Worm (Caenorhabditis elegans) whole organism, L4 larva: ENCODE data around the gene B0464.6.
A peak's percentile ranks its signal among the peaks of the same experiment; 100 is the strongest.

ENCODE experiments used
- F26F4.8 ChIP-seq: fragments of 200-800 bp; sonication (Bioruptor generic); conservative IDR thresholded peaks from 2 replicates; pipeline ENCODE4 v1.3.6; 2022; ENCODE audit warnings: missing genetic modification characterization, missing compliant biosample characterization
- F44E2.7 ChIP-seq: fragments of 200-800 bp; sonication (Bioruptor generic); IDR thresholded peaks from 2 replicates; pipeline ENCODE4 v2.1.2; 2022; ENCODE audit warnings: missing genetic modification characterization, missing compliant biosample characterization
- Y48G9A.11 ChIP-seq: fragments of 200-800 bp; sonication (Bioruptor generic); IDR thresholded peaks from 2 replicates; pipeline ENCODE4 v1.3.6; 2022; ENCODE audit warnings: missing genetic modification reagents, missing genetic modification characterization, missing compliant biosample characterization
- aha-1 ChIP-seq: fragments of 150-350 bp; peaks from one replicate; lab custom pipeline; 2014; ENCODE audit warnings: missing biosample characterization, missing genetic modification characterization
- ceh-20 ChIP-seq: fragments of 200-800 bp; sonication (Bioruptor generic); IDR thresholded peaks from 2 replicates; pipeline ENCODE4 v1.3.6; 2022; ENCODE audit warnings: missing genetic modification reagents, missing genetic modification characterization, missing compliant biosample characterization
- ceh-28 ChIP-seq: fragments of 150-350 bp; optimal IDR thresholded peaks from 2 replicates; lab custom pipeline; 2014; ENCODE audit warnings: missing biosample characterization, missing genetic modification reagents, missing genetic modification characterization
- ceh-44 ChIP-seq: fragments of 200-800 bp; sonication (Bioruptor generic); IDR thresholded peaks from 2 replicates; pipeline ENCODE4 v1.3.6; 2022; ENCODE audit warnings: missing genetic modification reagents, missing genetic modification characterization, missing compliant biosample characterization
- ceh-82 ChIP-seq: sonication (generic microtip); optimal IDR thresholded peaks from 2 replicates; lab custom pipeline; 2017; ENCODE audit warnings: missing biosample characterization, missing genetic modification characterization
- cey-2 ChIP-seq: sonication (generic microtip); optimal IDR thresholded peaks from 3 replicates; lab custom pipeline; 2017; ENCODE audit warnings: missing genetic modification characterization, mild to moderate bottlenecking, missing compliant biosample characterization, antibody characterized with exemption, borderline replicate concordance; ENCODE audit not compliant: insufficient read depth
- daf-16 ChIP-seq, 3 experiments: sonication (generic microtip); optimal IDR thresholded peaks; 2 replicates each; lab custom pipeline; 2016 to 2017; ENCODE audit warnings: missing genetic modification characterization in 3 of 3, missing genetic modification reagents in 3 of 3, mild to moderate bottlenecking in 2 of 3, missing compliant biosample characterization in 2 of 3, missing biosample characterization in 1 of 3, moderate library complexity in 1 of 3
- daf-8 ChIP-seq: fragments of 200-800 bp; sonication (Bioruptor generic); IDR thresholded peaks from 2 replicates; pipeline ENCODE4 v1.3.6; 2022; ENCODE audit warnings: missing genetic modification characterization, missing compliant biosample characterization
- dmd-6 ChIP-seq: fragments of 200-800 bp; sonication (Bioruptor generic); IDR thresholded peaks from 2 replicates; pipeline ENCODE4 v1.3.6; 2022; ENCODE audit warnings: missing genetic modification reagents, missing genetic modification characterization, missing compliant biosample characterization
- dmd-8 ChIP-seq: fragments of 200-800 bp; sonication (Bioruptor generic); IDR thresholded peaks from 2 replicates; pipeline ENCODE4 v1.3.6; 2022; ENCODE audit warnings: missing genetic modification characterization, missing compliant biosample characterization
- duxl-1 ChIP-seq: sonication (generic microtip); optimal IDR thresholded peaks from 2 replicates; lab custom pipeline; 2016; ENCODE audit warnings: mild to moderate bottlenecking, missing genetic modification characterization, moderate library complexity, missing compliant biosample characterization; ENCODE audit not compliant: poor library complexity
- dve-1 ChIP-seq: sonication (generic microtip); optimal IDR thresholded peaks from 2 replicates; lab custom pipeline; 2017; ENCODE audit warnings: antibody characterized with exemption, mild to moderate bottlenecking, missing genetic modification characterization, missing compliant biosample characterization; ENCODE audit not compliant: insufficient read depth
- egl-27 ChIP-seq: sonication (generic microtip); optimal IDR thresholded peaks from 3 replicates; lab custom pipeline; 2017; ENCODE audit warnings: missing biosample characterization, missing genetic modification reagents, missing genetic modification characterization
- egl-43 ChIP-seq: fragments of 200-800 bp; sonication (Bioruptor generic); IDR thresholded peaks from 2 replicates; pipeline ENCODE4 v1.3.6; 2022; ENCODE audit warnings: missing genetic modification reagents, missing genetic modification characterization, missing compliant biosample characterization
- hlh-11 ChIP-seq: fragments of 200-800 bp; sonication (Bioruptor generic); optimal IDR thresholded peaks from 2 replicates; lab custom pipeline; 2018; ENCODE audit warnings: mild to moderate bottlenecking, missing genetic modification characterization, missing compliant biosample characterization
- lir-3 ChIP-seq: sonication (generic microtip); optimal IDR thresholded peaks from 2 replicates; lab custom pipeline; 2016; ENCODE audit warnings: mild to moderate bottlenecking, missing genetic modification characterization, missing compliant biosample characterization
- lsy-2 ChIP-seq, 2 experiments: fragments of 150-350 bp in 1 of 2; sonication (generic microtip) in 1 of 2; optimal IDR thresholded peaks; 2 replicates each; lab custom pipeline; 2014 to 2017; ENCODE audit warnings: missing biosample characterization in 2 of 2, missing genetic modification characterization in 2 of 2
- mdt-29 ChIP-seq: fragments of 200-800 bp; sonication (Bioruptor generic); IDR thresholded peaks from 2 replicates; pipeline ENCODE4 v1.3.6; 2022; ENCODE audit warnings: missing genetic modification reagents, missing genetic modification characterization, missing compliant biosample characterization
- mep-1 ChIP-seq: fragments of 150-350 bp; sonication (generic microtip); optimal IDR thresholded peaks from 3 replicates; lab custom pipeline; 2014; ENCODE audit warnings: missing biosample characterization, missing genetic modification characterization
- mes-2 ChIP-seq: sonication (generic microtip); optimal IDR thresholded peaks from 2 replicates; lab custom pipeline; 2016; ENCODE audit warnings: missing genotype, mild to moderate bottlenecking, missing genetic modification characterization, missing compliant biosample characterization; ENCODE audit not compliant: poor library complexity, severe bottlenecking
- mxl-3 ChIP-seq: fragments of 200-800 bp; sonication (Bioruptor generic); optimal IDR thresholded peaks from 2 replicates; lab custom pipeline; 2018; ENCODE audit warnings: mild to moderate bottlenecking, missing genetic modification characterization, missing compliant biosample characterization
- nhr-11 ChIP-seq: fragments of 150-350 bp; optimal IDR thresholded peaks from 2 replicates; lab custom pipeline; 2014; ENCODE audit warnings: missing biosample characterization, missing genetic modification characterization
- nhr-28 ChIP-seq: fragments of 150-350 bp; optimal IDR thresholded peaks from 2 replicates; lab custom pipeline; 2014; ENCODE audit warnings: missing biosample characterization, missing genetic modification characterization
- nhr-48 ChIP-seq: sonication (generic microtip); optimal IDR thresholded peaks from 2 replicates; lab custom pipeline; 2016; ENCODE audit warnings: mild to moderate bottlenecking, missing genetic modification characterization, missing compliant biosample characterization
- nhr-6 ChIP-seq: fragments of 150-350 bp; optimal IDR thresholded peaks from 2 replicates; lab custom pipeline; 2014; ENCODE audit warnings: missing biosample characterization, missing genetic modification characterization
- nhr-76 ChIP-seq: fragments of 150-350 bp; optimal IDR thresholded peaks from 2 replicates; lab custom pipeline; 2014; ENCODE audit warnings: missing biosample characterization, missing genetic modification characterization
- nhr-77 ChIP-seq: fragments of 150-350 bp; optimal IDR thresholded peaks from 2 replicates; lab custom pipeline; 2014; ENCODE audit warnings: missing biosample characterization, missing genetic modification characterization
- pha-4 ChIP-seq, 2 experiments: fragments of 150-350 bp in 1 of 2; fragments of 200-800 bp in 1 of 2; sonication (Bioruptor generic) in 1 of 2; IDR thresholded peaks in 1 of 2; optimal IDR thresholded peaks in 1 of 2; 2 replicates each; pipeline versions ENCODE4 v1.3.6 to Lab custom; 2014 to 2022; ENCODE audit warnings: missing genetic modification characterization in 2 of 2, missing genetic modification reagents in 2 of 2, missing biosample characterization in 1 of 2, missing compliant biosample characterization in 1 of 2
- php-3 ChIP-seq: fragments of 200-800 bp; sonication (Bioruptor generic); IDR thresholded peaks from 2 replicates; pipeline ENCODE4 v1.3.6; 2022; ENCODE audit warnings: missing genetic modification reagents, missing genetic modification characterization, missing compliant biosample characterization
- pqm-1 ChIP-seq: sonication (generic microtip); optimal IDR thresholded peaks from 2 replicates; lab custom pipeline; 2017; ENCODE audit warnings: missing biosample characterization, missing genetic modification characterization
- rbr-2 ChIP-seq: sonication (generic microtip); optimal IDR thresholded peaks from 2 replicates; lab custom pipeline; 2016; ENCODE audit warnings: missing genotype, missing genetic modification characterization, missing compliant biosample characterization
- unc-130 ChIP-seq: sonication (generic microtip); optimal IDR thresholded peaks from 2 replicates; lab custom pipeline; 2016; ENCODE audit warnings: missing genetic modification reagents, missing genetic modification characterization, missing compliant biosample characterization
- unc-62 ChIP-seq, 3 experiments: fragments of 150-350 bp in 1 of 3; sonication (generic microtip); optimal IDR thresholded peaks in 2 of 3; peaks in 1 of 3; 1 replicate in 1 of 3; 2 replicates in 2 of 3; lab custom pipeline; 2014 to 2017; ENCODE audit warnings: missing biosample characterization in 3 of 3, missing genetic modification characterization in 3 of 3, missing genetic modification reagents in 3 of 3, missing genotype in 1 of 3
- zag-1 ChIP-seq: fragments of 150-350 bp; optimal IDR thresholded peaks from 2 replicates; lab custom pipeline; 2014; ENCODE audit warnings: missing biosample characterization, missing genetic modification characterization
- zip-11 ChIP-seq: fragments of 200-800 bp; sonication (Bioruptor generic); IDR thresholded peaks from 2 replicates; pipeline ENCODE4 v1.3.6; 2022; ENCODE audit warnings: missing genetic modification characterization, missing compliant biosample characterization

Gene B0464.6

ce11 chrIII:9485373-9485772 lies 19.6 kb upstream of the B0464.6 start, which contains the start of gene bre-3:
TSS of gene bre-3 (minus strand) at chrIII:9485473.
- TF ChIP-seq ceh-20 (GFP tag; lab: Robert Waterston, UW) (no peak), aha-1 (tag; lab: Kevin White, UChicago) (peak; percentile 69), nhr-77 (tag; lab: Kevin White, UChicago) (no peak), mxl-3 (GFP tag; lab: Kevin White, UChicago) (no peak)

- TF ChIP-seq nhr-48 (tag; lab: Kevin White, UChicago) (peak; percentile 3), nhr-11 (tag; lab: Kevin White, UChicago) (peak; percentile 21), mes-2 (tag; lab: Kevin White, UChicago) (peak; percentile 34), unc-62 (GFP tag; optimal IDR thresholded peaks at IDR 0.05 in 1 of 2; lab: Kevin White, UChicago) (peak in 1 of 2 experiments; percentile 23), unc-62 (tag; optimal IDR thresholded peaks at IDR 0.05; lab: Kevin White, UChicago) (no peak), aha-1 (tag; lab: Kevin White, UChicago) (no peak), ceh-82 (tag; lab: Kevin White, UChicago) (no peak), nhr-76 (tag; lab: Kevin White, UChicago) (no peak), rbr-2 (tag; lab: Kevin White, UChicago) (peak; percentile 18), F44E2.7 (GFP tag; lab: Robert Waterston, UW) (no peak), dmd-8 (GFP tag; lab: Robert Waterston, UW) (no peak), mep-1 (tag; lab: Kevin White, UChicago) (peak; percentile 4)
Observed at ce11 chrIII:9483716-9484115, 18.0 kb upstream of the B0464.6 start.

- TF ChIP-seq cey-2 (tag; lab: Kevin White, UChicago) = no peak
- TF ChIP-seq lsy-2 (tag; optimal IDR thresholded peaks at IDR 0.05; lab: Kevin White, UChicago) = peak in 1 of 2 experiments; percentile 17
- TF ChIP-seq php-3 (GFP tag; lab: Robert Waterston, UW) = no peak
- no peak for TF ChIP-seq lir-3 (tag; lab: Kevin White, UChicago)
- no peak for TF ChIP-seq zip-11 (GFP tag; lab: Robert Waterston, UW)
- no peak for TF ChIP-seq hlh-11 (tag; lab: Kevin White, UChicago)
- TF ChIP-seq aha-1 (tag; lab: Kevin White, UChicago) = peak; percentile 73
- TF ChIP-seq unc-130 (GFP tag; lab: Kevin White, UChicago) = no peak
- no peak for TF ChIP-seq egl-43 (GFP tag; lab: Robert Waterston, UW)
Observed at ce11 chrIII:9482423-9482993, 16.7 kb upstream of the B0464.6 start.

- TF ChIP-seq dmd-6 (GFP tag; lab: Robert Waterston, UW) (peak; percentile 40; the same call in 1 of the 2 replicates), dve-1 (peak; percentile 7), nhr-6 (no peak)
- TF ChIP-seq, all 104 proteins: peak for 2
Observed at ce11 chrIII:9476564-9476963, 10.8 kb upstream of the B0464.6 start.

ce11 chrIII:9474501-9474900 lies 8.7 kb upstream of the B0464.6 start:
- TF ChIP-seq mep-1 (tag; lab: Kevin White, UChicago) (peak; percentile 37), daf-16 (GFP tag; optimal IDR thresholded peaks at IDR 0.05; lab: Kevin White, UChicago) (no peak), daf-16 (tag; optimal IDR thresholded peaks at IDR 0.05; lab: Kevin White, UChicago) (peak; percentile 2), daf-8 (no peak), ceh-44 (GFP tag; lab: Robert Waterston, UW) (no peak), pqm-1 (tag; lab: Kevin White, UChicago) (peak; percentile 89), F26F4.8 (GFP tag; lab: Robert Waterston, UW) (no peak), nhr-28 (tag; lab: Kevin White, UChicago) (peak; percentile 74), mdt-29 (GFP tag; lab: Robert Waterston, UW) (no peak), nhr-77 (tag; lab: Kevin White, UChicago) (peak; percentile 35), nhr-48 (tag; lab: Kevin White, UChicago) (peak; percentile 40), egl-27 (tag; lab: Kevin White, UChicago) (no peak), Y48G9A.11 (GFP tag; lab: Robert Waterston, UW) (no peak), zag-1 (tag; lab: Kevin White, UChicago) (no peak), hlh-11 (tag; lab: Kevin White, UChicago) (peak; percentile 71), mes-2 (tag; lab: Kevin White, UChicago) (peak; percentile 36), egl-43 (GFP tag; lab: Robert Waterston, UW) (no peak), duxl-1 (peak; percentile 10), unc-62 (GFP tag; optimal IDR thresholded peaks at IDR 0.05 in 1 of 2; lab: Kevin White, UChicago) (peak in 1 of 2 experiments; percentile 19), unc-62 (tag; optimal IDR thresholded peaks at IDR 0.05; lab: Kevin White, UChicago) (no peak), pha-4 (GFP tag; IDR thresholded peaks at IDR 0.05; lab: Robert Waterston, UW) (no peak), pha-4 (tag; optimal IDR thresholded peaks at IDR 0.05; lab: Kevin White, UChicago) (no peak), ceh-28 (tag; lab: Kevin White, UChicago) (no peak), dmd-6 (GFP tag; lab: Robert Waterston, UW) (peak; percentile 77), dve-1 (peak; percentile 26)
- TF ChIP-seq, all 104 proteins: peak for 12
